Fruit fly (Drosophila melanogaster): ENCODE data around the gene CG15578.
A peak's percentile ranks its signal among the peaks of the same experiment; 100 is the strongest.

CG15578 gene

dm6 chrX:4324781-4325180 lies 47.0 kb upstream of the CG15578 start (continued):
- no peak for TF ChIP-seq HLH4C (GFP tag; IDR thresholded peaks at IDR 0.05; ENCODE audit: partially characterized antibody)
- TF ChIP-seq CG7745 (tag; optimal IDR thresholded peaks at IDR 0.05): no peak
- TF ChIP-seq CG3163 (GFP tag; optimal IDR thresholded peaks at IDR 0.05): peak; percentile 90
- peak; percentile 98 for TF ChIP-seq CG12744 (GFP tag; optimal IDR thresholded peaks at IDR 0.05)
- TF ChIP-seq fd64A (GFP tag; optimal IDR thresholded peaks at IDR 0.05): peak; percentile 91
- TF ChIP-seq aop (GFP tag; IDR thresholded peaks at IDR 0.05): peak; percentile 97
- TF ChIP-seq vnd (GFP tag; IDR thresholded peaks at IDR 0.05; ENCODE audit: partially characterized antibody): no peak
- peak; percentile 98 for TF ChIP-seq CG1603 (tag; optimal IDR thresholded peaks at IDR 0.05)
- peak; percentile 96 for TF ChIP-seq CG17568 (GFP tag; optimal IDR thresholded peaks at IDR 0.05)
- TF ChIP-seq Ets65A (GFP tag): peak; percentile 100
- TF ChIP-seq tio (GFP tag; optimal IDR thresholded peaks at IDR 0.05): peak; percentile 92
- TF ChIP-seq Six4 (GFP tag; optimal IDR thresholded peaks at IDR 0.05): peak; percentile 97
- TF ChIP-seq croc (GFP tag; conservative IDR thresholded peaks at IDR 0.05): peak; percentile 96
- peak; percentile 99 for TF ChIP-seq GATAe (GFP tag; conservative IDR thresholded peaks at IDR 0.05)
- TF ChIP-seq Eip74EF (GFP tag; optimal IDR thresholded peaks at IDR 0.05): peak in 1 of 2 experiments; percentile 93
- TF ChIP-seq Ssrp (tag; optimal IDR thresholded peaks at IDR 0.05): peak; percentile 93
- TF ChIP-seq gt (GFP tag; IDR thresholded peaks at IDR 0.05): peak; percentile 96
- peak; percentile 95 for TF ChIP-seq gcm (GFP tag; optimal IDR thresholded peaks at IDR 0.05)
- TF ChIP-seq kni (GFP tag; optimal IDR thresholded peaks at IDR 0.05): peak; percentile 86
- TF ChIP-seq CG4820 (GFP tag; optimal IDR thresholded peaks at IDR 0.05): peak; percentile 97
- peak; percentile 79 for TF ChIP-seq Neu2 (GFP tag; optimal IDR thresholded peaks at IDR 0.05; ENCODE audit: borderline replicate concordance)
- TF ChIP-seq ap (GFP tag; IDR thresholded peaks at IDR 0.05): peak; percentile 98
- peak; percentile 95 for TF ChIP-seq Hmx (GFP tag; optimal IDR thresholded peaks at IDR 0.05)
- peak; percentile 98 for TF ChIP-seq CG10209 (GFP tag; optimal IDR thresholded peaks at IDR 0.05)
- peak; percentile 98 for TF ChIP-seq H15 (GFP tag; IDR thresholded peaks at IDR 0.05)
- no peak for TF ChIP-seq CG14860 (GFP tag; IDR thresholded peaks at IDR 0.05; ENCODE audit: partially characterized antibody)
- TF ChIP-seq CG16863 (GFP tag; optimal IDR thresholded peaks at IDR 0.05): peak; percentile 98
- peak; percentile 100 for TF ChIP-seq mirr (GFP tag; optimal IDR thresholded peaks at IDR 0.05)
- TF ChIP-seq CHES-1-like (GFP tag; optimal IDR thresholded peaks at IDR 0.05): peak; percentile 98
- TF ChIP-seq Meics (GFP tag; optimal IDR thresholded peaks at IDR 0.05): peak; percentile 98
- peak; percentile 91 for TF ChIP-seq CG18011 (GFP tag; optimal IDR thresholded peaks at IDR 0.05)
- TF ChIP-seq ken (GFP tag; IDR thresholded peaks at IDR 0.05): peak; percentile 99
- peak; percentile 100 for TF ChIP-seq Dbx (GFP tag; IDR thresholded peaks at IDR 0.05)
- peak; percentile 99 for TF ChIP-seq sens (GFP tag)
- TF ChIP-seq Doc2 (GFP tag; IDR thresholded peaks at IDR 0.05): peak; percentile 96
- peak; percentile 87 for TF ChIP-seq CG10267 (tag; optimal IDR thresholded peaks at IDR 0.05)
- peak; percentile 95 for TF ChIP-seq onecut (GFP tag; IDR thresholded peaks at IDR 0.05)
- TF ChIP-seq Adf1 (GFP tag; IDR thresholded peaks at IDR 0.05): peak; percentile 92
- peak; percentile 92 for TF ChIP-seq Myb (GFP tag; optimal IDR thresholded peaks at IDR 0.05)
- TF ChIP-seq CG8478 (optimal IDR thresholded peaks at IDR 0.05): no peak
- peak; percentile 98 for TF ChIP-seq maf-S (GFP tag; optimal IDR thresholded peaks at IDR 0.05)
- TF ChIP-seq bigmax (GFP tag; optimal IDR thresholded peaks at IDR 0.05): peak; percentile 70
- TF ChIP-seq gro (GFP tag; optimal IDR thresholded peaks at IDR 0.05): peak; percentile 99
- peak; percentile 99 for TF ChIP-seq CG11456 (GFP tag; IDR thresholded peaks at IDR 0.05)
- peak; percentile 16 to 77 for TF ChIP-seq insv (GFP tag; optimal IDR thresholded peaks at IDR 0.05)
- TF ChIP-seq Fer2 (tag; optimal IDR thresholded peaks at IDR 0.05): peak; percentile 99
- TF ChIP-seq cwo (GFP tag; optimal IDR thresholded peaks at IDR 0.05): peak; percentile 97
- peak; percentile 94 for TF ChIP-seq CG11696 (GFP tag; IDR thresholded peaks at IDR 0.05)
- TF ChIP-seq CG32767 (GFP tag; IDR thresholded peaks at IDR 0.05): peak; percentile 97
- peak; percentile 100 for TF ChIP-seq Atf6 (GFP tag; IDR thresholded peaks at IDR 0.05)
- TF ChIP-seq CG4617 (GFP tag; optimal IDR thresholded peaks at IDR 0.05; ENCODE audit: borderline replicate concordance): peak; percentile 96

All from whole organism, embryonic.